Fruit fly (Drosophila melanogaster): ENCODE measurements around the gene CG34276.

- TF ChIP-seq psq (optimal IDR thresholded peaks at IDR 0.05) (no peak), Dll (optimal IDR thresholded peaks at IDR 0.05) (no peak)
Observed at dm6 chr3R:15933609-15934232, 8.3 kb downstream of the CG34276 start, which contains the start of the genes CG5478 and blp.

Data from whole organism.